Worm (Caenorhabditis elegans) whole organism, L4/young adult: ENCODE results near the gene uda-1.

Experiments
- W03F9.2 ChIP-seq: fragments of 150-350 bp; optimal IDR thresholded peaks from 2 replicates; lab custom pipeline; 2014; ENCODE audit warnings: missing biosample characterization, missing genetic modification characterization
- dao-5 ChIP-seq: sonication (generic microtip); optimal IDR thresholded peaks from 2 replicates; lab custom pipeline; 2016; ENCODE audit warnings: missing genotype, missing genetic modification characterization, moderate library complexity, missing compliant biosample characterization
- him-1 ChIP-seq: sonication (generic microtip); optimal IDR thresholded peaks from 2 replicates; lab custom pipeline; 2016; ENCODE audit warnings: missing genotype, missing genetic modification reagents, missing genetic modification characterization, missing compliant biosample characterization

- TF ChIP-seq him-1 (tag; lab: Kevin White, UChicago) (no peak), dao-5 (tag; lab: Kevin White, UChicago) (no peak), W03F9.2 (tag; lab: Kevin White, UChicago) (no peak)
Measured at ce11 chrV:10006374-10006773, 1.8 kb downstream of the uda-1 start.
